Worm (Caenorhabditis elegans) whole organism, L4 larva: Measurements from ENCODE around the gene C50F4.1.

Experiments
- ceh-82 ChIP-seq: sonication (generic microtip); optimal IDR thresholded peaks from 2 replicates; lab custom pipeline; 2017; ENCODE audit warnings: missing biosample characterization, missing genetic modification characterization
- hif-1 ChIP-seq, 2 experiments: sonication (generic microtip); optimal IDR thresholded peaks; 2 replicates each; lab custom pipeline; 2016 to 2017; ENCODE audit warnings: missing compliant biosample characterization in 2 of 2, missing genetic modification characterization in 2 of 2, missing genetic modification reagents in 2 of 2, missing genotype in 2 of 2, mild to moderate bottlenecking in 1 of 2
- lin-13 ChIP-seq: fragments of 150-350 bp; optimal IDR thresholded peaks from 2 replicates; lab custom pipeline; 2014; ENCODE audit warnings: missing biosample characterization, missing genetic modification reagents, missing genetic modification characterization
- nhr-6 ChIP-seq: fragments of 150-350 bp; optimal IDR thresholded peaks from 2 replicates; lab custom pipeline; 2014; ENCODE audit warnings: missing biosample characterization, missing genetic modification characterization
- nhr-76 ChIP-seq: fragments of 150-350 bp; optimal IDR thresholded peaks from 2 replicates; lab custom pipeline; 2014; ENCODE audit warnings: missing biosample characterization, missing genetic modification characterization
- nhr-77 ChIP-seq: fragments of 150-350 bp; optimal IDR thresholded peaks from 2 replicates; lab custom pipeline; 2014; ENCODE audit warnings: missing biosample characterization, missing genetic modification characterization
- unc-130 ChIP-seq: sonication (generic microtip); optimal IDR thresholded peaks from 2 replicates; lab custom pipeline; 2016; ENCODE audit warnings: missing genetic modification reagents, missing genetic modification characterization, missing compliant biosample characterization
- unc-62 ChIP-seq, 3 experiments: fragments of 150-350 bp in 1 of 3; sonication (generic microtip); optimal IDR thresholded peaks in 2 of 3; peaks in 1 of 3; 1 replicate in 1 of 3; 2 replicates in 2 of 3; lab custom pipeline; 2014 to 2017; ENCODE audit warnings: missing biosample characterization in 3 of 3, missing genetic modification characterization in 3 of 3, missing genetic modification reagents in 3 of 3, missing genotype in 1 of 3

ce11 chrV:9541506-9541905 is 14.9 kb downstream of the C50F4.1 start, which contains the start of gene C50F4.16:
- TF ChIP-seq nhr-6 (no peak), lin-13 (no peak), unc-130 (GFP tag; lab: Kevin White, UChicago) (no peak), nhr-77 (no peak), hif-1 (tag; optimal IDR thresholded peaks at IDR 0.05; lab: Kevin White, UChicago) (no peak), ceh-82 (no peak), nhr-76 (tag; lab: Kevin White, UChicago) (no peak), unc-62 (GFP tag; optimal IDR thresholded peaks at IDR 0.05 in 1 of 2; lab: Kevin White, UChicago) (no peak), unc-62 (tag; optimal IDR thresholded peaks at IDR 0.05; lab: Kevin White, UChicago) (no peak)
